Fruit fly (Drosophila melanogaster): Measurements from ENCODE around the gene Sap47.

dm6 chr3R:15921747-15922146, 13.2 kb upstream of the Sap47 start:
- TF ChIP-seq Lhr (GFP tag; optimal IDR thresholded peaks at IDR 0.05) (no peak), ab (GFP tag; optimal IDR thresholded peaks at IDR 0.05) (no peak), lov (optimal IDR thresholded peaks at IDR 0.05) (no peak), lov (GFP tag; IDR thresholded peaks at IDR 0.05) (no peak), Lpt (GFP tag; optimal IDR thresholded peaks at IDR 0.05) (no peak), pum (GFP tag; optimal IDR thresholded peaks at IDR 0.05) (no peak), Xrp1 (GFP tag; IDR thresholded peaks at IDR 0.05) (no peak), Abd-B (GFP tag; optimal IDR thresholded peaks at IDR 0.05) (no peak), Tbp (GFP tag; optimal IDR thresholded peaks at IDR 0.05) (no peak), CG12391 (tag; optimal IDR thresholded peaks at IDR 0.05) (no peak), CG17612 (GFP tag; IDR thresholded peaks at IDR 0.05) (no peak), lab (GFP tag; optimal IDR thresholded peaks at IDR 0.05) (no peak), btn (GFP tag; optimal IDR thresholded peaks at IDR 0.05) (no peak), wor (GFP tag; IDR thresholded peaks at IDR 0.05) (no peak)

Measured in whole organism, embryonic.